Fruit fly (Drosophila melanogaster): ENCODE results near the gene Ufl1.

Ufl1 gene

dm6 chr3R:7074297-7075114 is at the start of gene Ufl1, which contains the start of gene CG1943 (continued):
- no peak for TF ChIP-seq spab (GFP tag; optimal IDR thresholded peaks at IDR 0.05)
- TF ChIP-seq Blimp-1 (GFP tag; optimal IDR thresholded peaks at IDR 0.05), result no peak
- TF ChIP-seq Smox (GFP tag; optimal IDR thresholded peaks at IDR 0.05), result no peak
- TF ChIP-seq Sox15 (GFP tag; optimal IDR thresholded peaks at IDR 0.05), result no peak
- no peak for TF ChIP-seq CG32006 (GFP tag; optimal IDR thresholded peaks at IDR 0.05)
- TF ChIP-seq eg (GFP tag; IDR thresholded peaks at IDR 0.05), result no peak
- TF ChIP-seq ss (GFP tag; optimal IDR thresholded peaks at IDR 0.05), result peak in 1 of 2 experiments; percentile 42
- no peak for TF ChIP-seq acj6 (GFP tag; optimal IDR thresholded peaks at IDR 0.05)

DNA sequence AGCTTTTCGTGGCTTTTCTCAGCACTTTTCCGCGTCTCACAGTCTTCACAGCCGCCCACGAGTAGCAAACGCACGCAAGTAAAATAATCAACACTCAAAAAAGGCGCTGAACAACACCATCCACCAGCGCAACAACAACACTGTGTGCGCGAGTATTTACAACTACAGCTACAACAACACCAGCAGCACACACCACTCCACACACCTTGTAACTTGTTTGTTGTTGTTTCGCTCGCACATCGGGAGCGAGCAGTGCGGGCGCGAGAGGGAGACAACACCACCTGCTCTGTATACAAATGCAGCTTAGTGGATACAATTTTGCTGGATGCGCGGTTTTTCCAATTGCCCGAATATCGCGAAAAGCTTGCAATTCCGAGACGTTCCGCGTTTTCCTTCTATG is 49.4 kb upstream of the Ufl1 start:
- TF ChIP-seq CG6163 (GFP tag; IDR thresholded peaks at IDR 0.05), result no peak
- TF ChIP-seq Smox (GFP tag; optimal IDR thresholded peaks at IDR 0.05), result no peak
- 0 out of 3 replicates have a peak, but pooled peaks have one; percentile 27 for TF ChIP-seq eg (GFP tag; IDR thresholded peaks at IDR 0.05)
- peak; percentile 4 for TF ChIP-seq dsx (GFP tag; optimal IDR thresholded peaks at IDR 0.05; ENCODE audit: poor library complexity, severe bottlenecking)
- TF ChIP-seq fkh (GFP tag; optimal IDR thresholded peaks at IDR 0.05), result peak; percentile 84
- TF ChIP-seq CG6792 (GFP tag; optimal IDR thresholded peaks at IDR 0.05), result no peak

DNA sequence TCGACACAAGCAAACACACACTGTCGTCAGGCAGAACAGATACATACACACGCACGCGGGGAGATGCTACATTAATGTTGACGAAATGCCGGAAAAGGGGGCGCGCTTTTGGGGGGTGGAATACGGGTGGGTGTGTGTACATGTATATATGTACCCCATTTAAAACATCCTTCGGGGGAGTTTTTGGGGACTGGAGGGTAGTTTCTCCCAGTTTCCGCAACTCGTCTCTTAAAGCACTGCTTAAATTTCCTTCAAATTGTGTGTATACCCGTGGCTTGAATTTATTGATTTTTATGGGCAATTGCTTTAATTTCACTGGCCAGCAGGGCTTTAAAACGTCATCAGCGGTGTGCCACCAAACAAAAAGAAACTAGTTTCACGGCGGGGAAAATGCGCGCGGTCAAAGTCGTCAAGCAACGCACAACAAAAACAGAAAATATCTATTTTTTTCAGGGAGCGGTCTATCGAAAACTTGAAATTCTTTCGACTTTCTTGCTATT is 48.9 kb upstream of the Ufl1 start:
- TF ChIP-seq Eip78C (GFP tag) (peak; percentile 12), CG6276 (GFP tag; optimal IDR thresholded peaks at IDR 0.05) (peak; percentile 13), CG10631 (GFP tag; optimal IDR thresholded peaks at IDR 0.05) (no peak)

dm6 chr3R:7122172-7123072 is 48.2 kb upstream of the Ufl1 start:
- TF ChIP-seq Eip75B (GFP tag; optimal IDR thresholded peaks at IDR 0.05) (peak; percentile 67), CG34406 (GFP tag; optimal IDR thresholded peaks at IDR 0.05) (no peak), Blimp-1 (GFP tag; optimal IDR thresholded peaks at IDR 0.05) (peak; percentile 79), fkh (GFP tag; optimal IDR thresholded peaks at IDR 0.05) (peak; percentile 64), Eip78C (GFP tag) (peak; percentile 30), CG15336 (GFP tag; IDR thresholded peaks at IDR 0.05) (0 out of 2 replicates have a peak, but pooled peaks have one; percentile 9), CG1621 (tag; optimal IDR thresholded peaks at IDR 0.05) (no peak), CG6792 (GFP tag; optimal IDR thresholded peaks at IDR 0.05) (no peak), svp (GFP tag) (peak; percentile 86), fd59A (GFP tag; optimal IDR thresholded peaks at IDR 0.05) (no peak), Gug (GFP tag; IDR thresholded peaks at IDR 0.05) (no peak), pdm3 (GFP tag; optimal IDR thresholded peaks at IDR 0.05) (no peak), eg (GFP tag; IDR thresholded peaks at IDR 0.05) (no peak), Sox102F (GFP tag; optimal IDR thresholded peaks at IDR 0.05) (peak; percentile 3), esn (GFP tag; optimal IDR thresholded peaks at IDR 0.05) (peak; percentile 16), CG6854 (GFP tag; optimal IDR thresholded peaks at IDR 0.05) (peak; percentile 81)

- TF ChIP-seq CG16779 (tag; optimal IDR thresholded peaks at IDR 0.05), result no peak
- no peak for TF ChIP-seq CG31627 (GFP tag; optimal IDR thresholded peaks at IDR 0.05)
- TF ChIP-seq Ets21C (GFP tag; optimal IDR thresholded peaks at IDR 0.05), result no peak
- no peak for TF ChIP-seq CG6792 (GFP tag; optimal IDR thresholded peaks at IDR 0.05)
- TF ChIP-seq Sox15 (GFP tag; optimal IDR thresholded peaks at IDR 0.05), result no peak
- no peak for TF ChIP-seq CG11762 (GFP tag; optimal IDR thresholded peaks at IDR 0.05; ENCODE audit: insufficient read depth)
- no peak for TF ChIP-seq Eip78C (GFP tag)
- TF ChIP-seq pdm3 (GFP tag; optimal IDR thresholded peaks at IDR 0.05), result no peak
- TF ChIP-seq Eip93F (GFP tag; optimal IDR thresholded peaks at IDR 0.05), result no peak
- TF ChIP-seq CG15336 (GFP tag; IDR thresholded peaks at IDR 0.05), result no peak
- TF ChIP-seq Ets96B (tag; optimal IDR thresholded peaks at IDR 0.05), result no peak
Observed at dm6 chr3R:7117590-7117989, 43.3 kb upstream of the Ufl1 start, which contains the start of gene Mlp84B. Gene Mlp84B, minus strand, starts transcription at chr3R:7117732.

Measured in whole organism, prepupa.